Worm (Caenorhabditis elegans): ENCODE results near the gene W05B10.4.

Gene W05B10.4

ce11 chrV:12660280-12660818 lies 7.7 kb upstream of the W05B10.4 start, which contains the start of gene his-74:
his-74 (minus strand) TSS chrV:12660330.
- no peak for TF ChIP-seq unc-62 (GFP tag; optimal IDR thresholded peaks at IDR 0.05)

ce11 chrV:12661619-12662018 lies 6.4 kb upstream of the W05B10.4 start, which contains the start of gene W05B10.3:
W05B10.3 (minus strand) TSS chrV:12661719.
- no peak for TF ChIP-seq unc-62 (GFP tag; optimal IDR thresholded peaks at IDR 0.05)

- no peak for TF ChIP-seq unc-62 (GFP tag; optimal IDR thresholded peaks at IDR 0.05)
These were observed 4.6 kb upstream of the W05B10.4 start for ce11 chrV:12663386-12663785.

- TF ChIP-seq unc-62 (GFP tag; optimal IDR thresholded peaks at IDR 0.05), result no peak
These were observed 629 bp upstream of the W05B10.4 start for ce11 chrV:12667397-12667796.

- no peak for TF ChIP-seq unc-62 (GFP tag; optimal IDR thresholded peaks at IDR 0.05)
These were observed 2.6 kb downstream of the W05B10.4 start, which contains the start of gene srx-116 for ce11 chrV:12670607-12671006. srx-116 (plus strand) TSS chrV:12670907.

- no peak for TF ChIP-seq unc-62 (GFP tag; optimal IDR thresholded peaks at IDR 0.05)
These were observed 5.7 kb downstream of the W05B10.4 start for ce11 chrV:12673745-12674144.

- no peak for TF ChIP-seq unc-62 (GFP tag; optimal IDR thresholded peaks at IDR 0.05)
These were observed 8.3 kb downstream of the W05B10.4 start for ce11 chrV:12676299-12676698.

- no peak for TF ChIP-seq unc-62 (GFP tag; optimal IDR thresholded peaks at IDR 0.05)
These were observed 11.3 kb downstream of the W05B10.4 start for ce11 chrV:12679292-12679691.

ce11 chrV:12679807-12680206 lies 11.8 kb downstream of the W05B10.4 start, which contains the start of gene frpr-15:
frpr-15 (plus strand) TSS chrV:12680107.
- no peak for TF ChIP-seq unc-62 (GFP tag; optimal IDR thresholded peaks at IDR 0.05)

ce11 chrV:12683205-12683604 lies 15.2 kb downstream of the W05B10.4 start:
- no peak for TF ChIP-seq unc-62 (GFP tag; optimal IDR thresholded peaks at IDR 0.05)

- TF ChIP-seq unc-62 (GFP tag; optimal IDR thresholded peaks at IDR 0.05), result no peak
These were observed 27.1 kb downstream of the W05B10.4 start, which contains the start of gene parn-1 for ce11 chrV:12695155-12695554. parn-1 (minus strand) TSS chrV:12695255.

- TF ChIP-seq unc-62 (GFP tag; optimal IDR thresholded peaks at IDR 0.05), result no peak
These were observed 27.9 kb downstream of the W05B10.4 start, which contains the start of gene K10C8.4 for ce11 chrV:12695968-12696367. K10C8.4 (plus strand) TSS chrV:12696268.

ce11 chrV:12696790-12697189 lies 28.8 kb downstream of the W05B10.4 start:
- no peak for TF ChIP-seq unc-62 (GFP tag; optimal IDR thresholded peaks at IDR 0.05)

ce11 chrV:12697364-12697901 lies 29.4 kb downstream of the W05B10.4 start, which contains the start of gene istr-1:
istr-1 (plus strand) TSS chrV:12697858.
- TF ChIP-seq unc-62 (GFP tag; optimal IDR thresholded peaks at IDR 0.05), result no peak

- no peak for TF ChIP-seq unc-62 (GFP tag; optimal IDR thresholded peaks at IDR 0.05)
These were observed 33.6 kb downstream of the W05B10.4 start for ce11 chrV:12701613-12702012.

- TF ChIP-seq unc-62 (GFP tag; optimal IDR thresholded peaks at IDR 0.05), result no peak
These were observed 36.1 kb downstream of the W05B10.4 start, which contains the start of gene R11D1.1 for ce11 chrV:12704077-12704476. R11D1.1 (plus strand) TSS chrV:12704377.

- TF ChIP-seq unc-62 (GFP tag; optimal IDR thresholded peaks at IDR 0.05), result no peak
These were observed 38.5 kb downstream of the W05B10.4 start for ce11 chrV:12706511-12706910.
